Worm (Caenorhabditis elegans) whole organism, L1 larva: ENCODE results near the gene K08D8.2.

ENCODE experiments used
- aly-2 ChIP-seq: fragments of 150-350 bp; optimal IDR thresholded peaks from 2 replicates; lab custom pipeline; 2014; ENCODE audit warnings: missing biosample characterization, missing genetic modification characterization
- ama-1 ChIP-seq: fragments of 150-350 bp; optimal IDR thresholded peaks from 2 replicates; lab custom pipeline; 2014
- ces-1 ChIP-seq: fragments of 150-350 bp; optimal IDR thresholded peaks from 2 replicates; lab custom pipeline; 2014; ENCODE audit warnings: missing biosample characterization, missing genetic modification reagents, missing genetic modification characterization
- dpl-1 ChIP-seq, 3 experiments: fragments of 150-350 bp in 2 of 3; sonication (generic microtip) in 1 of 3; optimal IDR thresholded peaks; 2 replicates each; lab custom pipeline; 2014 to 2017; ENCODE audit warnings: missing biosample characterization in 3 of 3, missing genetic modification characterization in 3 of 3, missing genetic modification reagents in 3 of 3
- elt-3 ChIP-seq, 6 experiments: fragments of 150-350 bp in 1 of 6; sonication (generic microtip); optimal IDR thresholded peaks; 2 replicates each; lab custom pipeline; 2017 to 2018; ENCODE audit warnings: missing biosample characterization in 6 of 6, missing genetic modification characterization in 6 of 6, inconsistent platforms in 1 of 6
- hlh-4 ChIP-seq: sonication (generic microtip); optimal IDR thresholded peaks from 2 replicates; lab custom pipeline; 2016; ENCODE audit warnings: mild to moderate bottlenecking, missing genetic modification characterization, missing compliant biosample characterization
- mdl-1 ChIP-seq, 2 experiments: fragments of 150-350 bp; optimal IDR thresholded peaks; 2 replicates each; lab custom pipeline; 2014 to 2017; ENCODE audit warnings: missing biosample characterization in 2 of 2, missing genetic modification characterization in 2 of 2, inconsistent platforms in 1 of 2
- mef-2 ChIP-seq: fragments of 150-350 bp; optimal IDR thresholded peaks from 2 replicates; lab custom pipeline; 2014; ENCODE audit warnings: missing biosample characterization, missing genetic modification characterization
- pqm-1 ChIP-seq: sonication (generic microtip); optimal IDR thresholded peaks from 3 replicates; lab custom pipeline; 2017; ENCODE audit warnings: missing biosample characterization, missing genetic modification characterization
- skn-1 ChIP-seq: fragments of 150-350 bp; optimal IDR thresholded peaks from 2 replicates; lab custom pipeline; 2014; ENCODE audit warnings: missing biosample characterization, missing genetic modification characterization
- snpc-4 ChIP-seq: fragments of 150-350 bp; optimal IDR thresholded peaks from 2 replicates; lab custom pipeline; 2014; ENCODE audit warnings: missing biosample characterization, missing genetic modification characterization
- unc-62 ChIP-seq: fragments of 150-350 bp; optimal IDR thresholded peaks from 2 replicates; lab custom pipeline; 2014; ENCODE audit warnings: missing biosample characterization, missing genetic modification reagents, missing genetic modification characterization

DNA sequence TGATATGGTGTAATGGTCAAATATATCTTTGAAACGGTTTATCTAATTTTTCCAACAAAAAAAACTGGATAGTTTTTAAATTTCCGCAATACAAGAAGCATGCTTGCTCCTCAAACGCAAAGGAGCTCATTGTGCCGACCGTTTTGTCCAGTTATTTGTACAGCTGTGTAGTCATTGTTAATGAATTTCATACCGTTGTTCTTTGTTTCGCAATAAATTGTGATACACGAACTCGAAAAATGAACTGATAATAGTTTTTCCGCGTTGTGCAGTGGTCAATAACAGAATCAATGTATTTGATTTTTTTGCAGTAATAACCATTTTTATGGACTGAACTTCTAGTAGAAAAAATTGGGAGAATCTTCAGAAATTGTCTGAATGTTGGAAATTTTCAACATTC is 4.0 kb upstream of the K08D8.2 start:
- no peak for TF ChIP-seq skn-1 (tag; lab: Kevin White, UChicago)
- TF ChIP-seq ces-1 (GFP tag; lab: Kevin White, UChicago): no peak
- no peak for TF ChIP-seq pqm-1
- no peak for TF ChIP-seq mdl-1 (tag; optimal IDR thresholded peaks at IDR 0.05; lab: Kevin White, UChicago)
- TF ChIP-seq unc-62: no peak
- TF ChIP-seq mef-2 (tag; lab: Kevin White, UChicago): no peak
- no peak for TF ChIP-seq dpl-1 (GFP tag; optimal IDR thresholded peaks at IDR 0.05; lab: Kevin White, UChicago)
- TF ChIP-seq ama-1 (lab: Kevin White, UChicago): no peak
- TF ChIP-seq aly-2 (tag; lab: Kevin White, UChicago): no peak
- no peak for TF ChIP-seq snpc-4 (tag; lab: Kevin White, UChicago)
- TF ChIP-seq elt-3 (tag; optimal IDR thresholded peaks at IDR 0.05; lab: Kevin White, UChicago): no peak
- no peak for TF ChIP-seq hlh-4 (tag; lab: Kevin White, UChicago)
